Worm (Caenorhabditis elegans) whole organism, young adult: ENCODE data around the gene nas-16.

Source experiments
- F39B2.1 ChIP-seq: fragments of 200-800 bp; sonication (Bioruptor generic); IDR thresholded peaks from 2 replicates; pipeline ENCODE4 v1.3.6; 2022; ENCODE audit warnings: missing genetic modification reagents, missing genetic modification characterization, missing compliant biosample characterization
- aptf-2 ChIP-seq: fragments of 200-800 bp; sonication (Bioruptor generic); conservative IDR thresholded peaks from 2 replicates; pipeline ENCODE4 v1.3.6; 2022; ENCODE audit warnings: missing genetic modification reagents, missing genetic modification characterization, missing compliant biosample characterization
- cebp-2 ChIP-seq: fragments of 200-800 bp; sonication (Bioruptor generic); IDR thresholded peaks from 2 replicates; pipeline ENCODE4 v1.3.6; 2022; ENCODE audit warnings: missing genetic modification characterization, missing compliant biosample characterization
- dox-1 ChIP-seq: fragments of 200-800 bp; sonication (Bioruptor generic); IDR thresholded peaks from 2 replicates; pipeline ENCODE4 v1.3.6; 2022; ENCODE audit warnings: missing genetic modification reagents, missing genetic modification characterization, missing compliant biosample characterization
- hlh-12 ChIP-seq: sonication (generic microtip); optimal IDR thresholded peaks from 2 replicates; lab custom pipeline; 2016; ENCODE audit warnings: missing genetic modification characterization, missing compliant biosample characterization
- mxl-1 ChIP-seq: sonication (generic microtip); optimal IDR thresholded peaks from 2 replicates; lab custom pipeline; 2016; ENCODE audit warnings: missing genetic modification characterization, missing compliant biosample characterization
- rpc-1 ChIP-seq, 2 experiments: fragments of 150-350 bp in 1 of 2; sonication (generic microtip) in 1 of 2; optimal IDR thresholded peaks; 2 replicates each; lab custom pipeline; 2014 to 2018; ENCODE audit warnings: missing biosample characterization in 1 of 2, missing genetic modification characterization in 1 of 2, missing genetic modification reagents in 1 of 2, missing genotype in 1 of 2
- snpc-1.1 ChIP-seq: sonication (generic microtip); optimal IDR thresholded peaks from 2 replicates; lab custom pipeline; 2017; ENCODE audit warnings: missing genetic modification characterization, mild to moderate bottlenecking, missing compliant biosample characterization, antibody characterized with exemption, moderate library complexity, missing genotype, missing genetic modification reagents; ENCODE audit not compliant: insufficient read depth
- tlf-1 ChIP-seq: fragments of 200-800 bp; sonication (Bioruptor generic); optimal IDR thresholded peaks from 2 replicates; lab custom pipeline; 2018; ENCODE audit warnings: mild to moderate bottlenecking, missing genetic modification characterization, missing compliant biosample characterization
- unc-130 ChIP-seq: sonication (generic microtip); optimal IDR thresholded peaks from 2 replicates; lab custom pipeline; 2016; ENCODE audit warnings: missing genetic modification reagents, missing genetic modification characterization, missing compliant biosample characterization
- ztf-22 ChIP-seq: fragments of 200-800 bp; sonication (Bioruptor generic); optimal IDR thresholded peaks from 2 replicates; lab custom pipeline; 2018; ENCODE audit warnings: mild to moderate bottlenecking, missing genetic modification characterization, moderate library complexity, missing compliant biosample characterization

DNA sequence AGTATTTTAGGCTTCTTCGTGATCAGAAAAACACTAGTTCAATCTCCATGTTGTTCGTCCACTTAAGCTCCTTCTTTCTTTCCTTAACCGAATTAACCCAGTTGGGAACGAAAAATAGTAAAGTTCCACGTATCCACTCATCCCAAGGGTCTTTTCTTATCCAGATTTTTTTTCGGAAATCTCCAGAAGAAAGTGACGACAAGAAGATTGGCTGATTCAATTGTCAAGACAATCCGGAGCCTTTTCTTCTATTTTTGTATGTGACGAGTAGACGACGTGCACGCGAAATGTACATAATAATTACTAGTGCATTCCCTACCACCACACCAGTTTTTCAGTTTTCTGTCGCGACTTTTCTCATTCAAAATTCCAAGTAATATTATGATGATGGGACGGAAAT, 40.9 kb upstream of the nas-16 start:
- TF ChIP-seq unc-130 (GFP tag; lab: Kevin White, UChicago) = no peak
- TF ChIP-seq dox-1 (GFP tag; lab: Robert Waterston, UW) = no peak
- TF ChIP-seq snpc-1.1 (tag; lab: Kevin White, UChicago) = no peak
- TF ChIP-seq tlf-1 = no peak
- no peak for TF ChIP-seq ztf-22 (GFP tag; lab: Kevin White, UChicago)
- no peak for TF ChIP-seq aptf-2 (GFP tag; lab: Robert Waterston, UW)
- no peak for TF ChIP-seq rpc-1 (optimal IDR thresholded peaks at IDR 0.05; lab: Kevin White, UChicago)
- no peak for TF ChIP-seq rpc-1 (tag; optimal IDR thresholded peaks at IDR 0.05; lab: Kevin White, UChicago)
- TF ChIP-seq hlh-12 = no peak
- no peak for TF ChIP-seq mxl-1 (tag; lab: Kevin White, UChicago)
- no peak for TF ChIP-seq cebp-2 (GFP tag; lab: Robert Waterston, UW)
- TF ChIP-seq F39B2.1 (GFP tag; lab: Robert Waterston, UW) = no peak
